Worm (Caenorhabditis elegans): Measurements from ENCODE around the gene C53C11.2.

- no peak for TF ChIP-seq med-1 (GFP tag; optimal IDR thresholded peaks at IDR 0.05; ENCODE audit: insufficient read depth)
- no peak for TF ChIP-seq tab-1 (GFP tag; IDR thresholded peaks at IDR 0.05)
Observed at ce11 chrX:17378996-17379395, 42.6 kb downstream of the C53C11.2 start.

Data from whole organism, midembryonic.